Worm (Caenorhabditis elegans) whole organism, young adult: ENCODE results near the gene sulp-5.

Experiments used
- B0261.1 ChIP-seq: sonication (generic microtip); optimal IDR thresholded peaks from 2 replicates; lab custom pipeline; 2016; ENCODE audit warnings: mild to moderate bottlenecking, missing genetic modification characterization, moderate library complexity, missing compliant biosample characterization
- F23B12.7 ChIP-seq: sonication (generic microtip); optimal IDR thresholded peaks from 2 replicates; lab custom pipeline; 2017; ENCODE audit warnings: missing genetic modification characterization, mild to moderate bottlenecking, missing compliant biosample characterization, antibody characterized with exemption, moderate library complexity; ENCODE audit not compliant: insufficient read depth
- aptf-2 ChIP-seq: fragments of 200-800 bp; sonication (Bioruptor generic); conservative IDR thresholded peaks from 2 replicates; pipeline ENCODE4 v1.3.6; 2022; ENCODE audit warnings: missing genetic modification reagents, missing genetic modification characterization, missing compliant biosample characterization
- bed-1 ChIP-seq: fragments of 200-800 bp; sonication (Bioruptor generic); IDR thresholded peaks from 2 replicates; pipeline ENCODE4 v1.3.6; 2022; ENCODE audit warnings: missing genetic modification reagents, missing genetic modification characterization, missing compliant biosample characterization
- ceh-91 ChIP-seq: fragments of 200-800 bp; sonication (Bioruptor generic); IDR thresholded peaks from 2 replicates; pipeline ENCODE4 v1.3.6; 2022; ENCODE audit warnings: missing genetic modification reagents, missing genetic modification characterization, missing compliant biosample characterization
- dox-1 ChIP-seq: fragments of 200-800 bp; sonication (Bioruptor generic); IDR thresholded peaks from 2 replicates; pipeline ENCODE4 v1.3.6; 2022; ENCODE audit warnings: missing genetic modification reagents, missing genetic modification characterization, missing compliant biosample characterization
- ets-4 ChIP-seq: fragments of 200-800 bp; sonication (Bioruptor generic); optimal IDR thresholded peaks from 2 replicates; lab custom pipeline; 2018; ENCODE audit warnings: mild to moderate bottlenecking, missing genetic modification characterization, missing compliant biosample characterization
- let-526 ChIP-seq: fragments of 200-800 bp; sonication (Bioruptor generic); IDR thresholded peaks from 2 replicates; pipeline ENCODE4 v1.3.6; 2022; ENCODE audit warnings: missing genetic modification reagents, missing genetic modification characterization, missing compliant biosample characterization
- let-607 ChIP-seq, 2 experiments: fragments of 200-800 bp in 1 of 2; sonication (Bioruptor generic) in 1 of 2; sonication (generic microtip) in 1 of 2; optimal IDR thresholded peaks; 2 replicates each; lab custom pipeline; 2016 to 2018; ENCODE audit warnings: mild to moderate bottlenecking in 2 of 2, missing compliant biosample characterization in 2 of 2, missing genetic modification characterization in 2 of 2, moderate library complexity in 2 of 2, missing genotype in 1 of 2
- lin-54 ChIP-seq: fragments of 200-800 bp; sonication (Bioruptor generic); optimal IDR thresholded peaks from 2 replicates; lab custom pipeline; 2018; ENCODE audit warnings: mild to moderate bottlenecking, missing genetic modification characterization, missing compliant biosample characterization
- nhr-80 ChIP-seq: sonication (generic microtip); optimal IDR thresholded peaks from 2 replicates; lab custom pipeline; 2016; ENCODE audit warnings: missing genetic modification characterization, missing compliant biosample characterization
- pha-4 ChIP-seq: fragments of 150-350 bp; sonication (generic microtip); optimal IDR thresholded peaks from 2 replicates; lab custom pipeline; 2014; ENCODE audit warnings: missing biosample characterization, missing genetic modification reagents, missing genetic modification characterization
- unc-130 ChIP-seq: sonication (generic microtip); optimal IDR thresholded peaks from 2 replicates; lab custom pipeline; 2016; ENCODE audit warnings: missing genetic modification reagents, missing genetic modification characterization, missing compliant biosample characterization
- xnd-1 ChIP-seq: sonication (generic microtip); optimal IDR thresholded peaks from 2 replicates; lab custom pipeline; 2016; ENCODE audit warnings: missing genotype, missing genetic modification reagents, missing genetic modification characterization, missing compliant biosample characterization

ce11 chrV:11879732-11880131 lies at the start of gene sulp-5:
- TF ChIP-seq F23B12.7 (tag; lab: Kevin White, UChicago) = no peak
- no peak for TF ChIP-seq lin-54 (GFP tag; lab: Kevin White, UChicago)
- TF ChIP-seq ets-4 (GFP tag; lab: Kevin White, UChicago) = no peak
- TF ChIP-seq bed-1 (GFP tag; lab: Robert Waterston, UW) = no peak
- no peak for TF ChIP-seq pha-4 (tag; lab: Kevin White, UChicago)
- TF ChIP-seq let-607 (tag; optimal IDR thresholded peaks at IDR 0.05; lab: Kevin White, UChicago) = no peak
- no peak for TF ChIP-seq let-526 (GFP tag; lab: Robert Waterston, UW)
- TF ChIP-seq xnd-1 (tag; lab: Kevin White, UChicago) = no peak
- TF ChIP-seq nhr-80 (tag; lab: Kevin White, UChicago) = no peak
- no peak for TF ChIP-seq dox-1 (GFP tag; lab: Robert Waterston, UW)
- no peak for TF ChIP-seq B0261.1
- no peak for TF ChIP-seq aptf-2 (GFP tag; lab: Robert Waterston, UW)
- TF ChIP-seq unc-130 (GFP tag; lab: Kevin White, UChicago) = no peak
- no peak for TF ChIP-seq ceh-91 (GFP tag; lab: Robert Waterston, UW)
